Fruit fly (Drosophila melanogaster) Kc167 (cell line): ENCODE results near the gene Spindly.

ENCODE experiments used
- Myc ChIP-seq: fragments of >200 bp; optimal IDR thresholded peaks from 2 replicates; lab custom pipeline; 2017; ENCODE audit warnings: missing external identifiers
- Sin3A ChIP-seq: fragments of >200 bp; optimal IDR thresholded peaks from 2 replicates; lab custom pipeline; 2018; ENCODE audit warnings: missing external identifiers
- h ChIP-seq: fragments of >200 bp; optimal IDR thresholded peaks from 3 replicates; lab custom pipeline; 2018; ENCODE audit warnings: missing external identifiers
- insv ChIP-seq: fragments of >200 bp; optimal IDR thresholded peaks from 3 replicates; lab custom pipeline; 2018; ENCODE audit warnings: missing external identifiers
- psq ChIP-seq: fragments of >200 bp; optimal IDR thresholded peaks from 2 replicates; lab custom pipeline; 2017; ENCODE audit warnings: missing external identifiers

DNA sequence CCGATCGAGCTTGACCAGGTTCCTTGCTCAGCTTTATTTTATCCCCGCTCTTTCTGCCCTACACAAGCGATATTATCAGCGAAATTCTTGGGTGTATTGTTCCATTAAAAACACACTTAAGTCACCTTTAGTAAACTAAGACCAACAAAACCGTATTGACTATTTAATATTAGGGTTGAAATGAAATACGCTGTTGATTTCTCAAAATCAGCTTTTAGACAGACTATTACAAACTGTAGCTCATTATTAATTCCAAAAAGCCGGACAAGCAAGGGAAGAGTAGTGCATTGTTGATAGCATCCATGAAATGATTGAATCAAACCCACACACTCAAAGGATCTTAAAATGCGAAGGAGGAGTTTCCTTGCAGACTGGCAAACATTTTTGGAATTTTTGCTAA is 28.2 kb upstream of the Spindly start:
- no peak for TF ChIP-seq Sin3A (lab: Kevin White, UChicago)
- TF ChIP-seq psq (lab: Kevin White, UChicago): no peak
- no peak for TF ChIP-seq Myc (lab: Kevin White, UChicago)
- TF ChIP-seq h: no peak
- no peak for TF ChIP-seq insv (lab: Kevin White, UChicago)
